Fruit fly (Drosophila melanogaster): Measurements from ENCODE around the gene CG17292.

CG17292 gene

DNA sequence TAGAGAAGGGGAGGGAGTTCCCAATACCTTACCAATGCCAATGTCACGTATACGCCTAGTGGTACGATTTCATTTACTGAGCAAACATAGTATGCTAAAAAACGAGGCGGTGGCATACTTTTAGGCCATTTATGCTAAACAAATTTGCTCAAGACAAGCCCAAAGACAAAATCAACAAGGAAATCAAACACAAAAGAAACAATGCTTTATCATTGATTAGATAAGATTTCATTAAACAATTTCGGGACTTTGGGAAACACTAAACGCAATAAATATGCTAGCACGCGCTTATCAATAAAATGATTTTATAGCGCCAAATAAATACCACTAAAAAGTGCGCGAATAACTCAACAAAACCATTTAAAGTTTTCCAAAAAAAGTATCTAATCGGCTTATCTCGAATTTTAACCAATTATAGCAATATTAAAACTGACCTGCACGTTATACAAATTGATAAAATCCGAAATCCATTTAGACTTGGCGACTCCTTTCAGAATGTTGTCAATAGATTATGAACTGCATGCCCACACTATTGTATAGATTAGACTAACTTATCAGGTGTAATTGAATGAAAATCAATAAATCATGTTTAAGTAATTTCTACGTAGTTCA, 19.6 kb upstream of the CG17292 start (continued):
- TF ChIP-seq CG3995 (GFP tag; optimal IDR thresholded peaks at IDR 0.05) (no peak), wdn (GFP tag; IDR thresholded peaks at IDR 0.05) (no peak), kni (GFP tag; optimal IDR thresholded peaks at IDR 0.05) (no peak), disco-r (GFP tag; optimal IDR thresholded peaks at IDR 0.05) (no peak), Bteb2 (GFP tag; optimal IDR thresholded peaks at IDR 0.05) (peak; percentile 30), CG12219 (GFP tag; optimal IDR thresholded peaks at IDR 0.05) (peak; percentile 39), CG10209 (GFP tag; optimal IDR thresholded peaks at IDR 0.05) (peak; percentile 31), eve (GFP tag; optimal IDR thresholded peaks at IDR 0.05) (no peak), CG12299 (tag; optimal IDR thresholded peaks at IDR 0.05) (no peak), sug (tag; optimal IDR thresholded peaks at IDR 0.05) (peak; percentile 46), klu (GFP tag; IDR thresholded peaks at IDR 0.05) (no peak), CG17328 (GFP tag; IDR thresholded peaks at IDR 0.05) (no peak), bigmax (GFP tag; optimal IDR thresholded peaks at IDR 0.05) (no peak), CG15011 (GFP tag; optimal IDR thresholded peaks at IDR 0.05) (peak; percentile 47), CG11560 (tag; IDR thresholded peaks at IDR 0.05) (no peak), HLHmδ (GFP tag; optimal IDR thresholded peaks at IDR 0.05) (no peak), CG13424 (tag; optimal IDR thresholded peaks at IDR 0.05) (peak; percentile 31), CG16779 (GFP tag; IDR thresholded peaks at IDR 0.05) (no peak), nerfin-1 (tag; optimal IDR thresholded peaks at IDR 0.05) (no peak), GATAe (GFP tag; conservative IDR thresholded peaks at IDR 0.05) (no peak), CG34422 (GFP tag; IDR thresholded peaks at IDR 0.05) (no peak), slbo (GFP tag; IDR thresholded peaks at IDR 0.05) (no peak), bowl (GFP tag; IDR thresholded peaks at IDR 0.05) (no peak), Dp (GFP tag; optimal IDR thresholded peaks at IDR 0.05) (no peak), CG17612 (GFP tag; IDR thresholded peaks at IDR 0.05) (no peak), Antp (GFP tag; optimal IDR thresholded peaks at IDR 0.05) (no peak), pita (GFP tag; optimal IDR thresholded peaks at IDR 0.05) (no peak), ftz-f1 (GFP tag; optimal IDR thresholded peaks at IDR 0.05) (peak; percentile 50), CG3163 (GFP tag; optimal IDR thresholded peaks at IDR 0.05) (no peak), shn (GFP tag; optimal IDR thresholded peaks at IDR 0.05) (no peak), Hand (GFP tag; optimal IDR thresholded peaks at IDR 0.05) (peak; percentile 52), dimm (GFP tag; IDR thresholded peaks at IDR 0.05) (no peak), Poxn (GFP tag; IDR thresholded peaks at IDR 0.05) (no peak), vfl (GFP tag; optimal IDR thresholded peaks at IDR 0.05) (no peak), pb (GFP tag; optimal IDR thresholded peaks at IDR 0.05) (no peak), Meics (GFP tag; optimal IDR thresholded peaks at IDR 0.05) (peak; percentile 58), Ets97D (GFP tag; optimal IDR thresholded peaks at IDR 0.05) (no peak), E2f1 (GFP tag; IDR thresholded peaks at IDR 0.05) (no peak), CG30020 (tag; optimal IDR thresholded peaks at IDR 0.05) (no peak), CG12236 (GFP tag; optimal IDR thresholded peaks at IDR 0.05) (no peak), repo (GFP tag; optimal IDR thresholded peaks at IDR 0.05) (no peak), mld (GFP tag; IDR thresholded peaks at IDR 0.05; ENCODE audit: partially characterized antibody) (no peak), H15 (GFP tag; IDR thresholded peaks at IDR 0.05) (no peak), nerfin-2 (GFP tag; IDR thresholded peaks at IDR 0.05; ENCODE audit: partially characterized antibody) (no peak), Camta (GFP tag; optimal IDR thresholded peaks at IDR 0.05) (no peak), tx (GFP tag; optimal IDR thresholded peaks at IDR 0.05) (no peak), Lpt (GFP tag; optimal IDR thresholded peaks at IDR 0.05) (no peak), cato (GFP tag; optimal IDR thresholded peaks at IDR 0.05; ENCODE audit: borderline replicate concordance) (no peak), Ssrp (tag; optimal IDR thresholded peaks at IDR 0.05) (no peak), CG1603 (tag; optimal IDR thresholded peaks at IDR 0.05) (no peak), Taf1 (GFP tag; IDR thresholded peaks at IDR 0.05) (no peak), CG3065 (GFP tag; optimal IDR thresholded peaks at IDR 0.05) (no peak)
